Fruit fly (Drosophila melanogaster) whole organism, embryonic: ENCODE measurements around the gene kud.

ENCODE experiments used
- Adf1 ChIP-seq: fragments of 200-800 bp; sonication (Bioruptor generic); IDR thresholded peaks from 2 replicates; pipeline ENCODE4 v1.3.6; 2022; ENCODE audit warnings: missing biosample characterization, missing genetic modification characterization
- Atf-2 ChIP-seq: fragments of 200-800 bp; sonication (Bioruptor generic); optimal IDR thresholded peaks from 2 replicates; lab custom pipeline; 2016; ENCODE audit warnings: missing biosample characterization, missing genetic modification characterization
- Atf3 ChIP-seq: fragments of 200-800 bp; sonication (Bioruptor generic); optimal IDR thresholded peaks from 3 replicates; lab custom pipeline; 2016; ENCODE audit warnings: missing biosample characterization, missing genetic modification characterization
- Atf6 ChIP-seq: fragments of 200-800 bp; sonication (Bioruptor generic); IDR thresholded peaks from 2 replicates; pipeline ENCODE4 v1.3.6; 2022; ENCODE audit warnings: missing biosample characterization, missing genetic modification characterization
- Blimp-1 ChIP-seq: fragments of 200-800 bp; sonication (Bioruptor generic); optimal IDR thresholded peaks from 3 replicates; lab custom pipeline; 2018; ENCODE audit warnings: missing biosample characterization, missing genetic modification characterization, mild to moderate bottlenecking, moderate library complexity, missing genetic modification reagents
- CG10462 ChIP-seq: fragments of 200-800 bp; sonication (Bioruptor generic); optimal IDR thresholded peaks from 2 replicates; lab custom pipeline; 2016; ENCODE audit warnings: missing biosample characterization, missing genetic modification characterization
- CG11560 ChIP-seq: fragments of 200-800 bp; sonication (Bioruptor generic); IDR thresholded peaks from 3 replicates; pipeline ENCODE4 v1.3.6; 2022; ENCODE audit warnings: missing biosample characterization, missing genetic modification characterization
- CG11696 ChIP-seq: fragments of 200-800 bp; sonication (Bioruptor generic); IDR thresholded peaks from 2 replicates; pipeline ENCODE4 v1.3.6; 2022; ENCODE audit warnings: missing biosample characterization, missing genetic modification characterization
- CG12219 ChIP-seq: fragments of 200-800 bp; sonication (Bioruptor generic); optimal IDR thresholded peaks from 3 replicates; lab custom pipeline; 2018; ENCODE audit warnings: missing biosample characterization, mild to moderate bottlenecking, missing genetic modification characterization
- CG12299 ChIP-seq: fragments of 200-800 bp; sonication (Bioruptor generic); optimal IDR thresholded peaks from 2 replicates; lab custom pipeline; 2018; ENCODE audit warnings: missing biosample characterization, mild to moderate bottlenecking, missing genetic modification characterization
- CG12659 ChIP-seq: fragments of 200-800 bp; sonication (Bioruptor generic); optimal IDR thresholded peaks from 3 replicates; lab custom pipeline; 2017; ENCODE audit warnings: mild to moderate bottlenecking, missing biosample characterization, missing genetic modification reagents, missing genetic modification characterization
- CG14667 ChIP-seq: fragments of 200-800 bp; sonication (Bioruptor generic); IDR thresholded peaks from 2 replicates; pipeline ENCODE4 v1.3.6; 2022; ENCODE audit warnings: missing biosample characterization, missing genetic modification characterization
- CG16815 ChIP-seq: fragments of 200-800 bp; sonication (Bioruptor generic); optimal IDR thresholded peaks from 3 replicates; lab custom pipeline; 2017; ENCODE audit warnings: missing biosample characterization, mild to moderate bottlenecking, missing genetic modification characterization
- CG17328 ChIP-seq: fragments of 200-800 bp; sonication (Bioruptor generic); IDR thresholded peaks from 2 replicates; pipeline ENCODE4 v1.3.6; 2022; ENCODE audit warnings: missing biosample characterization, missing genetic modification characterization
- CG17361 ChIP-seq: fragments of 200-800 bp; sonication (Bioruptor generic); IDR thresholded peaks from 3 replicates; pipeline ENCODE4 v1.3.6; 2022; ENCODE audit warnings: missing biosample characterization, missing genetic modification characterization
- CG17612 ChIP-seq: fragments of 200-800 bp; sonication (Bioruptor generic); IDR thresholded peaks from 2 replicates; pipeline ENCODE4 v1.3.6; 2022; ENCODE audit warnings: missing biosample characterization, missing genetic modification characterization
- CG1832 ChIP-seq: fragments of 200-800 bp; sonication (Bioruptor generic); optimal IDR thresholded peaks from 2 replicates; lab custom pipeline; 2017; ENCODE audit warnings: missing biosample characterization, mild to moderate bottlenecking, missing genetic modification characterization, inconsistent platforms
- CG32532 ChIP-seq: fragments of 200-800 bp; sonication (Bioruptor generic); IDR thresholded peaks from 2 replicates; pipeline ENCODE4 v1.3.6; 2022; ENCODE audit warnings: missing biosample characterization, missing genetic modification characterization
- CG3726 ChIP-seq: fragments of 200-800 bp; sonication (Bioruptor generic); IDR thresholded peaks from 3 replicates; pipeline ENCODE4, ENCODE4 v1.3.6; 2022; ENCODE audit warnings: missing biosample characterization, missing genetic modification characterization
- CG7372 ChIP-seq: fragments of 200-800 bp; sonication (Bioruptor generic); IDR thresholded peaks from 2 replicates; pipeline ENCODE4 v1.3.6; 2022; ENCODE audit warnings: missing biosample characterization, missing genetic modification characterization
- CG7839 ChIP-seq: fragments of 200-800 bp; sonication (Bioruptor generic); optimal IDR thresholded peaks from 3 replicates; lab custom pipeline; 2018; ENCODE audit warnings: missing biosample characterization, mild to moderate bottlenecking, missing genetic modification characterization, moderate library complexity
- CG8359 ChIP-seq: fragments of 200-800 bp; sonication (Bioruptor generic); optimal IDR thresholded peaks from 2 replicates; lab custom pipeline; 2017; ENCODE audit warnings: missing biosample characterization, mild to moderate bottlenecking, missing genetic modification characterization, borderline replicate concordance
- CTCF ChIP-seq: fragments of 200-800 bp; sonication (Bioruptor generic); optimal IDR thresholded peaks from 2 replicates; lab custom pipeline; 2017; ENCODE audit warnings: missing biosample characterization, mild to moderate bottlenecking, missing genetic modification characterization, moderate library complexity
- Dll ChIP-seq: fragments of 200-800 bp; sonication (Bioruptor generic); IDR thresholded peaks from 4 replicates; pipeline ENCODE4 v1.3.6; 2022; ENCODE audit warnings: missing biosample characterization, missing genetic modification characterization; ENCODE audit not compliant: partially characterized antibody
- Dp ChIP-seq: fragments of 200-800 bp; sonication (Bioruptor generic); optimal IDR thresholded peaks from 2 replicates; lab custom pipeline; 2018; ENCODE audit warnings: missing biosample characterization, mild to moderate bottlenecking, missing genetic modification characterization, moderate library complexity
- Ets65A ChIP-seq: fragments of 200-800 bp; sonication (Bioruptor generic); peaks from one replicate; lab custom pipeline; 2016; ENCODE audit warnings: missing biosample characterization, missing genetic modification characterization
- Fer1 ChIP-seq: fragments of 200-800 bp; sonication (Bioruptor generic); optimal IDR thresholded peaks from 2 replicates; lab custom pipeline; 2017; ENCODE audit warnings: missing biosample characterization, mild to moderate bottlenecking, missing genetic modification characterization
- Fer2 ChIP-seq: fragments of 200-800 bp; sonication (Bioruptor generic); optimal IDR thresholded peaks from 2 replicates; lab custom pipeline; 2018; ENCODE audit warnings: missing biosample characterization, mild to moderate bottlenecking, missing genetic modification characterization, moderate library complexity
- Fer3 ChIP-seq: fragments of 200-800 bp; sonication (Bioruptor generic); optimal IDR thresholded peaks from 2 replicates; lab custom pipeline; 2018; ENCODE audit warnings: missing biosample characterization, mild to moderate bottlenecking, missing genetic modification characterization, moderate library complexity
- HHEX ChIP-seq: fragments of 200-800 bp; sonication (Bioruptor generic); optimal IDR thresholded peaks from 3 replicates; lab custom pipeline; 2017; ENCODE audit warnings: missing biosample characterization, mild to moderate bottlenecking, missing genetic modification characterization, missing genetic modification reagents
- HLH4C ChIP-seq: fragments of 200-800 bp; sonication (Bioruptor generic); IDR thresholded peaks from 3 replicates; pipeline ENCODE4 v1.3.6; 2022; ENCODE audit warnings: missing biosample characterization, missing genetic modification characterization; ENCODE audit not compliant: partially characterized antibody
- Hand ChIP-seq: fragments of 200-800 bp; sonication (Bioruptor generic); optimal IDR thresholded peaks from 2 replicates; lab custom pipeline; 2017; ENCODE audit warnings: mild to moderate bottlenecking, missing biosample characterization, missing genetic modification reagents, missing genetic modification characterization
- MESR4 ChIP-seq: fragments of 200-800 bp; sonication (Bioruptor generic); optimal IDR thresholded peaks from 2 replicates; lab custom pipeline; 2018; ENCODE audit warnings: missing biosample characterization, mild to moderate bottlenecking, missing genetic modification characterization, moderate library complexity
- Mes4 ChIP-seq: fragments of 200-800 bp; sonication (Bioruptor generic); optimal IDR thresholded peaks from 2 replicates; lab custom pipeline; 2016; ENCODE audit warnings: missing biosample characterization, missing genetic modification characterization
- Myb ChIP-seq: fragments of 200-800 bp; sonication (Bioruptor generic); optimal IDR thresholded peaks from 2 replicates; lab custom pipeline; 2016; ENCODE audit warnings: missing biosample characterization, missing genetic modification characterization
- Usf ChIP-seq: fragments of 200-800 bp; sonication (Bioruptor generic); optimal IDR thresholded peaks from 2 replicates; lab custom pipeline; 2017; ENCODE audit warnings: missing genotype, missing biosample characterization, missing genetic modification characterization
- al ChIP-seq: fragments of 200-800 bp; sonication (Bioruptor generic); IDR thresholded peaks from 2 replicates; pipeline ENCODE4 v1.3.6; 2022; ENCODE audit warnings: missing biosample characterization, missing genetic modification characterization
- corto ChIP-seq: fragments of 200-800 bp; sonication (Bioruptor generic); optimal IDR thresholded peaks from 2 replicates; lab custom pipeline; 2016; ENCODE audit warnings: missing biosample characterization, mild to moderate bottlenecking, missing genetic modification characterization, moderate library complexity
- dm ChIP-seq: fragments of 200-800 bp; sonication (Bioruptor generic); optimal IDR thresholded peaks from 3 replicates; lab custom pipeline; 2016; ENCODE audit warnings: missing biosample characterization, missing genetic modification characterization
- dpn ChIP-seq, 2 experiments: fragments of 200-800 bp; sonication (Bioruptor generic); optimal IDR thresholded peaks; 3 replicates each; lab custom pipeline; 2016; ENCODE audit warnings: missing biosample characterization in 2 of 2, missing genetic modification characterization in 2 of 2
- ems ChIP-seq: fragments of 200-800 bp; sonication (Bioruptor generic); optimal IDR thresholded peaks from 3 replicates; lab custom pipeline; 2016; ENCODE audit warnings: missing biosample characterization, missing genetic modification characterization
- fd96Cb ChIP-seq: fragments of 200-800 bp; sonication (Bioruptor generic); optimal IDR thresholded peaks from 2 replicates; lab custom pipeline; 2018; ENCODE audit warnings: missing biosample characterization, mild to moderate bottlenecking, missing genetic modification characterization, moderate library complexity
- gfzf ChIP-seq: fragments of 200-800 bp; sonication (Bioruptor generic); optimal IDR thresholded peaks from 2 replicates; lab custom pipeline; 2016; ENCODE audit warnings: missing biosample characterization, mild to moderate bottlenecking, missing genetic modification characterization, moderate library complexity
- gro ChIP-seq: fragments of 200-800 bp; sonication (Bioruptor generic); optimal IDR thresholded peaks from 2 replicates; lab custom pipeline; 2016; ENCODE audit warnings: missing biosample characterization, missing genetic modification characterization
- pb ChIP-seq: fragments of 200-800 bp; sonication (Bioruptor generic); optimal IDR thresholded peaks from 3 replicates; lab custom pipeline; 2016; ENCODE audit warnings: missing biosample characterization, missing genetic modification characterization
- pho ChIP-seq: fragments of 200-800 bp; sonication (Bioruptor generic); optimal IDR thresholded peaks from 2 replicates; lab custom pipeline; 2016; ENCODE audit warnings: missing biosample characterization, missing genetic modification characterization
- prd ChIP-seq, 3 experiments: fragments of >200 bp in 2 of 3; fragments of 200-800 bp in 1 of 3; sonication (Bioruptor generic) in 1 of 3; optimal IDR thresholded peaks in 2 of 3; IDR thresholded peaks in 1 of 3; 2 replicates in 2 of 3; 3 replicates in 1 of 3; pipeline versions ENCODE4 v1.3.6 to Lab custom; 2017 to 2022; ENCODE audit warnings: missing biosample characterization in 1 of 3, missing genetic modification characterization in 1 of 3
- sisA ChIP-seq: fragments of 200-800 bp; sonication (Bioruptor generic); IDR thresholded peaks from 2 replicates; pipeline ENCODE4 v1.3.6; 2022; ENCODE audit warnings: missing biosample characterization, missing genetic modification characterization
- tna ChIP-seq: fragments of 200-800 bp; sonication (Bioruptor generic); IDR thresholded peaks from 2 replicates; pipeline ENCODE4 v1.3.6; 2022; ENCODE audit warnings: missing biosample characterization, missing genetic modification characterization; ENCODE audit not compliant: partially characterized antibody

The kud gene

DNA sequence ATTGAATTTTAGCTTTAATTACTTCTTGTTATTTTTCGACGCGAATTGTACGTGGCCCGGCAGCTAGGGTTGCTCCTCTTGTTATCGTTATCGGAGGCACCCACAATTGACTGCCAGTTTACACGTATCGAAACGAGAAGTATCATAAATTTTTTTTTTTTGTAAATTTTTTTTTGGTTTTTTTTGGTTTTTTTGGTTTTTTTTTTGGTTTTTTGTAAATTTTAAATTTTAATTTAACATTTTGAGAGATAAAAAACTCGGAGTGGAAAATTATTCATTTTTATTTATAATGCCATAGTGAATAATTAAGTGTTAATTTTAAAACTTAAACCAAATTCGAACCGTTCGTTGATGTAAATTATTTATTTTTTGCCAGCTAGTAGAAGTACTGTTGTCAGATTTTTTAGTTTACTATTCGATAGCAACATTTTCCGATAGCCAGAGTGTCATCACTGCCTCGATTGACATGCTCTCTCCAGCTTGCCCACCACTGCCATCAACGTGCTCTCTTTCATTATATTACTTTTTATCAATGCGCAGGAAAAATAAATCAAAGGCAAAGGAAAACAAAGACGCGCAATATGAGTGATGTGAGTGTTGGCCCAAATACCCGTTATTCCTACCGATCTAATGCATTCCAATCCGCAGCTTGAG lies at the start of gene kud, which contains the start of gene Zcchc7 (continued):
- TF ChIP-seq gfzf (GFP tag; lab: Kevin White, UChicago): no peak
- no peak for TF ChIP-seq Atf3
- TF ChIP-seq Fer2 (tag; lab: Kevin White, UChicago): peak; percentile 64
- no peak for TF ChIP-seq CG8359 (GFP tag; lab: Kevin White, UChicago)
- TF ChIP-seq dm (GFP tag; lab: Kevin White, UChicago): peak; percentile 27
- no peak for TF ChIP-seq HHEX (GFP tag; lab: Kevin White, UChicago)
- TF ChIP-seq al (GFP tag; lab: Robert Waterston, UW): 0 out of 2 replicates have a peak, but pooled peaks have one; percentile 42
- peak; percentile 26 for TF ChIP-seq fd96Cb
- no peak; the same call in none of the 3 replicates for TF ChIP-seq CG17361
- peak; percentile 26 for TF ChIP-seq Usf (GFP tag; lab: Kevin White, UChicago)
- TF ChIP-seq Fer3 (tag; lab: Kevin White, UChicago): peak; percentile 62
- TF ChIP-seq CG3726 (GFP tag; lab: Robert Waterston, UW): no peak
- peak; percentile 44 to 56 for TF ChIP-seq dpn (GFP tag; optimal IDR thresholded peaks at IDR 0.05; lab: Kevin White, UChicago)
- no peak for TF ChIP-seq CG16815
- TF ChIP-seq MESR4 (GFP tag; lab: Kevin White, UChicago): peak; percentile 93
- TF ChIP-seq CG14667 (GFP tag; lab: Robert Waterston, UW): no peak
- TF ChIP-seq Adf1 (GFP tag; lab: Robert Waterston, UW): no peak
- TF ChIP-seq CG17328: 0 out of 2 replicates have a peak, but pooled peaks have one; percentile 10
- peak; percentile 63; the same call in 2 of the 3 replicates for TF ChIP-seq HLH4C (GFP tag; lab: Robert Waterston, UW)
- TF ChIP-seq Dll (GFP tag; lab: Robert Waterston, UW): peak; percentile 58; the same call in 1 of the 4 replicates
- TF ChIP-seq CG1832 (GFP tag; lab: Kevin White, UChicago): no peak
- no peak for TF ChIP-seq corto
- peak; percentile 85 for TF ChIP-seq CG12659 (GFP tag; lab: Kevin White, UChicago)
- no peak for TF ChIP-seq tna (GFP tag; lab: Robert Waterston, UW)
- TF ChIP-seq Mes4 (GFP tag; lab: Kevin White, UChicago): peak; percentile 10
- TF ChIP-seq Fer1 (GFP tag; lab: Kevin White, UChicago): peak; percentile 70
- TF ChIP-seq CG7372 (GFP tag; lab: Robert Waterston, UW): no peak
- peak; percentile 67 for TF ChIP-seq CG32532
- peak; percentile 7 for TF ChIP-seq Ets65A (GFP tag; lab: Kevin White, UChicago)
- TF ChIP-seq pho (GFP tag; lab: Kevin White, UChicago): peak; percentile 74
- no peak for TF ChIP-seq CG12219 (GFP tag; lab: Kevin White, UChicago)
- TF ChIP-seq CG10462 (GFP tag; lab: Kevin White, UChicago): peak; percentile 48
- TF ChIP-seq Hand (GFP tag; lab: Kevin White, UChicago): peak; percentile 58
- TF ChIP-seq Myb (GFP tag; lab: Kevin White, UChicago): peak; percentile 21
- TF ChIP-seq pb (GFP tag; lab: Kevin White, UChicago): no peak
- TF ChIP-seq sisA (GFP tag; lab: Robert Waterston, UW): peak; percentile 12; the same call in 1 of the 2 replicates
- no peak for TF ChIP-seq prd (optimal IDR thresholded peaks at IDR 0.05; lab: Kevin White, UChicago)
- TF ChIP-seq prd (GFP tag; IDR thresholded peaks at IDR 0.05; lab: Robert Waterston, UW): peak; percentile 46; the same call in 1 of the 3 replicates
- TF ChIP-seq ems (GFP tag; lab: Kevin White, UChicago): peak; percentile 42
- TF ChIP-seq CG11696 (GFP tag; lab: Robert Waterston, UW): no peak
- 0 out of 2 replicates have a peak, but pooled peaks have one; percentile 58 for TF ChIP-seq Atf6
- peak; percentile 96 for TF ChIP-seq CG11560 (tag; lab: Robert Waterston, UW)
- TF ChIP-seq gro (GFP tag; lab: Kevin White, UChicago): peak; percentile 33
- TF ChIP-seq CG17612 (GFP tag; lab: Robert Waterston, UW): no peak
- TF ChIP-seq CG12299 (tag; lab: Kevin White, UChicago): peak; percentile 21
- TF ChIP-seq CG7839 (tag; lab: Kevin White, UChicago): no peak
- TF ChIP-seq CTCF (GFP tag; lab: Kevin White, UChicago): peak; percentile 5
- TF ChIP-seq Dp: peak; percentile 20
- no peak for TF ChIP-seq Blimp-1
- TF ChIP-seq Atf-2 (GFP tag; lab: Kevin White, UChicago): peak; percentile 50
